Worm (Caenorhabditis elegans): ENCODE measurements around the gene Y19D2B.1.

Y19D2B.1 gene

DNA sequence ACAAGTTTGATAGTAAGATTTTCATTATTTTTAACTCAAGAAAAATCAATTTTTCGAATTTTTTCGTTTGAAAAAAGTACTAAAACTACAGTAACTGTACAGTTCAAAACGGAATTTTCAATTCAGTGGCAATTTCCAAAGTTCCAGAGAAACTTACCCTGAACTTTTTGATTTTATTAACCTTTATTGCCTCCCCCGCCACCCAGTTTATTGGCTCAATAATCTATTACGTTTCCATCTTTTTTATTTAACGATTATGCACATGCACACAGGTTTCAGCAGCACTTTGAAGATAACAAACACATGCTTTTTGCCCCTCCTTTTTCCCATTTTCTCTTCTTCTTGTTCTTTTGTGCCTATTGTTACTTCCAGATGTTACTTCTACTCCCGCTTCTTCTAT lies 42.1 kb downstream of the Y19D2B.1 start, which contains the start of gene lurp-1:
Gene lurp-1 (plus strand): TSS at position 301 of the 400 bp plus-strand sequence.
- TF ChIP-seq ama-1 (optimal IDR thresholded peaks at IDR 0.05) (no peak), B0310.2 (tag; optimal IDR thresholded peaks at IDR 0.05) (no peak), hnd-1 (tag; optimal IDR thresholded peaks at IDR 0.05) (no peak), flt-1 (GFP tag; IDR thresholded peaks at IDR 0.05) (no peak), ets-7 (tag; optimal IDR thresholded peaks at IDR 0.05) (no peak), hmbx-1 (tag; optimal IDR thresholded peaks at IDR 0.05) (no peak), aly-1 (tag; optimal IDR thresholded peaks at IDR 0.05) (no peak), pes-1 (GFP tag; IDR thresholded peaks at IDR 0.05) (no peak), ceh-13 (GFP tag; optimal IDR thresholded peaks at IDR 0.05) (no peak), scrt-1 (GFP tag; IDR thresholded peaks at IDR 0.05) (no peak), F13C5.2 (tag; optimal IDR thresholded peaks at IDR 0.05) (no peak), sea-1 (GFP tag; conservative IDR thresholded peaks at IDR 0.05) (no peak), ceh-36 (tag; optimal IDR thresholded peaks at IDR 0.05) (no peak), tra-4 (tag; optimal IDR thresholded peaks at IDR 0.05) (no peak), tbx-37 (GFP tag; conservative IDR thresholded peaks at IDR 0.05) (no peak), tbx-11 (GFP tag; IDR thresholded peaks at IDR 0.05) (no peak), hmg-4 (GFP tag; optimal IDR thresholded peaks at IDR 0.05) (no peak)

DNA sequence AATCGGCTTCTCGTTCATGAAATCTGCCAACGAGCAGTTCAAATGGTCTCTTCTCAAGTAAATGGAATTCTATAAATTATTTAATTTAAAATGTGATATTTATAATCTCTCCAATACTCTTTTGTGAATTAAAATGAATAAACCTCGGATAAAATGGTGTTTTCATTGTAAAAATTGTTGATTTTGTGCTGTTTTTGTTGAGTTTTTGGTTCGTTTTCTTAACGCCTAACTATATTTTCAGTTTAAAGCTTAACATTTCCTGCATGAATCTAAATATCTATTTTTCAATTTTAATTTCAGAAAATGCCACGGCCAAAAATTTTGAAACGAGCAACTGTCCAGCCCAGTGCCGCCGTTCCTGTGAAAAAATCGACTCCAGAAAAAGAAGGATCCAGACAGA lies 49.1 kb downstream of the Y19D2B.1 start, which contains the start of gene orc-2:
Gene orc-2 (plus strand): TSS at position 301 of the 400 bp plus-strand sequence.
- TF ChIP-seq hnd-1 (tag; optimal IDR thresholded peaks at IDR 0.05) (no peak), ceh-13 (GFP tag; optimal IDR thresholded peaks at IDR 0.05) (no peak), pes-1 (GFP tag; IDR thresholded peaks at IDR 0.05) (no peak), tbx-37 (GFP tag; conservative IDR thresholded peaks at IDR 0.05) (no peak), B0310.2 (tag; optimal IDR thresholded peaks at IDR 0.05) (no peak), ama-1 (optimal IDR thresholded peaks at IDR 0.05) (no peak), ceh-36 (tag; optimal IDR thresholded peaks at IDR 0.05) (no peak), sea-1 (GFP tag; conservative IDR thresholded peaks at IDR 0.05) (no peak), ets-7 (tag; optimal IDR thresholded peaks at IDR 0.05) (no peak), hmbx-1 (tag; optimal IDR thresholded peaks at IDR 0.05) (no peak)

Data from whole organism, early embryonic.